Fruit fly (Drosophila melanogaster) whole organism, prepupa: ENCODE measurements around the gene Ugalt.

Experiments used
- Hr38 ChIP-seq: sonication (Bioruptor generic); optimal IDR thresholded peaks from 2 replicates; lab custom pipeline; 2016; ENCODE audit warnings: missing biosample characterization, missing genetic modification characterization
- salr ChIP-seq, 2 experiments: fragments of 200-800 bp; sonication (Bioruptor generic); optimal IDR thresholded peaks; 3 replicates each; lab custom pipeline; 2016 to 2018; ENCODE audit warnings: missing biosample characterization in 2 of 2, missing genetic modification characterization in 2 of 2, mild to moderate bottlenecking in 1 of 2

- TF ChIP-seq salr (GFP tag; optimal IDR thresholded peaks at IDR 0.05; lab: Kevin White, UChicago) (no peak), Hr38 (no peak)
Observed at dm6 chrX:2661758-2662157, 41.9 kb downstream of the Ugalt start.
